Worm (Caenorhabditis elegans) whole organism, L1 larva: ENCODE data around the gene C08B6.14.

Experiments
- ama-1 ChIP-seq: fragments of 150-350 bp; optimal IDR thresholded peaks from 2 replicates; lab custom pipeline; 2014
- blmp-1 ChIP-seq: fragments of 150-350 bp; optimal IDR thresholded peaks from 2 replicates; lab custom pipeline; 2014; ENCODE audit warnings: missing biosample characterization, missing genetic modification characterization
- lsy-2 ChIP-seq, 2 experiments: fragments of 150-350 bp; optimal IDR thresholded peaks; 2 replicates each; lab custom pipeline; 2014; ENCODE audit warnings: missing biosample characterization in 2 of 2, missing genetic modification characterization in 2 of 2
- pag-3 ChIP-seq: sonication (generic microtip); optimal IDR thresholded peaks from 2 replicates; lab custom pipeline; 2017; ENCODE audit warnings: missing genetic modification characterization, mild to moderate bottlenecking, missing compliant biosample characterization, antibody characterized with exemption, borderline replicate concordance; ENCODE audit not compliant: insufficient read depth

ce11 chrV:10083999-10084468 is 17.8 kb downstream of the C08B6.14 start, which contains the start of gene nhr-12:
- no peak for TF ChIP-seq ama-1
- no peak for TF ChIP-seq pag-3
- TF ChIP-seq lsy-2 (tag; optimal IDR thresholded peaks at IDR 0.05; lab: Kevin White, UChicago), result no peak
- TF ChIP-seq blmp-1, result peak; percentile 8
